Fruit fly (Drosophila melanogaster) ovary, adult (tissue): ENCODE data around the gene Rrp1.

ENCODE experiments used
- CG17801 ChIP-seq: fragments of 200-800 bp; optimal IDR thresholded peaks from 2 replicates; lab custom pipeline; 2019; ENCODE audit warnings: missing biosample characterization, mild to moderate bottlenecking, missing genetic modification characterization, moderate library complexity; ENCODE audit not compliant: partially characterized antibody

Rrp1 gene

DNA sequence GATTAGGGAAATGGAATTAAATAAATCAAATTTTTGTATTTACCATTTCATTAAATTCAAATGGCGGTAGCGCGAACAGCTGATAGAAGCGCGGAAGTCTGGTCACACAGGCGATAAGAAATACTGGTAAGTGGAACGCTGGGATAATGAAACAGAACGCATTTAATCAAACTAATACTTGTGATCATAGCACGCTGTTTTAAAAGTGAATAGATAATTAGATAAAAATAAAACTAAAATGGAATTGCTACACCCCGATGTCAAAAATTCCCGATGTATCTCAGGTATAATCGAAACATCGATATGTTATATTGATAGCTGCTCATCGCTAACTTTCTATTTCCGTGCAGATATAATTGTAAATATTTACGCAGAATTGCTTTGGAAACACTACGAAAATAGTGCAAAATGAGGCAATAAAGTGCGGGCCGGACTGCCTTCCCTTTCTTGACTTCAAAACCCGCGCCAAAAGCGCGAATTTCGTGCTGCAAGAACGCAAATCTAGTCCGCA, 20.4 kb upstream of the Rrp1 start, which contains the start of the genes okr and CG3558:
Gene okr, minus strand, starts transcription at position 96 of the 511 bp plus-strand sequence.
Gene CG3558, plus strand, starts transcription at position 207 of the 511 bp plus-strand sequence.
- TF ChIP-seq CG17801 (GFP tag; lab: Kevin White, UChicago), result no peak

DNA sequence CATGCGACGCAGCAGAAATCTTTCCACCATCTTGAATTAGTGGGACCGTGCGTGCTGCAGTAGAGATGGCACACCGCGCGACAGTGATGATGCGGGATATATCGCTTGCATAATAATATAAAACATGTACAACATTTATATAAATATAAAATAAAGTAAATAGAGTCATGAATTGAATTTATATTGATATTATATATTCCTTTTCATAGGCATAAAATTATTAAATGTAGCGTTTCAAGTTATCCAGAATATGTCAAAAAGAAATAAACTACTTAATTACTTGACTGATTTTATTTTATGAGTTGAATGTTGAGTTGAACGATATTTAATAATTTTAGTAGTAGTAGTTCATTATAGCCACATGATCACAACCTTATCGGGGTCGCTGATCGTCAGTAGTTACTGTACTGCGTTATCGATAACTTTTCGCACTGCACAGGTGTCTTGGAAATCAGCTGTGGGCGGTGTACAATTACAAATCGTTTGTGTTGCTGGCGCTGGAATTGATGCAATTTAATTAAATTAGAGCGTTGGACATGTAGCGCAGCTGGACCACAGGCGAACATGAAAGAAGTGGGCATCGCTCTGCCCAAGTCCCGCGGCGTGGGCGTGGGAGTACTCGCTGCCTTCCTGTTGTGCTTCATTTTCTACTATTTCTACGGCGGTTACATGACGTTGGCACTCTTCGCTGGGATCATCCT, 15.5 kb upstream of the Rrp1 start, which contains the start of the genes Chd1 and Bem46:
Gene Chd1, minus strand, starts transcription at position 43 of the 701 bp plus-strand sequence.
Gene Bem46, plus strand, starts transcription at position 436 of the 701 bp plus-strand sequence.
- peak; percentile 79 for TF ChIP-seq CG17801 (GFP tag; lab: Kevin White, UChicago)

DNA sequence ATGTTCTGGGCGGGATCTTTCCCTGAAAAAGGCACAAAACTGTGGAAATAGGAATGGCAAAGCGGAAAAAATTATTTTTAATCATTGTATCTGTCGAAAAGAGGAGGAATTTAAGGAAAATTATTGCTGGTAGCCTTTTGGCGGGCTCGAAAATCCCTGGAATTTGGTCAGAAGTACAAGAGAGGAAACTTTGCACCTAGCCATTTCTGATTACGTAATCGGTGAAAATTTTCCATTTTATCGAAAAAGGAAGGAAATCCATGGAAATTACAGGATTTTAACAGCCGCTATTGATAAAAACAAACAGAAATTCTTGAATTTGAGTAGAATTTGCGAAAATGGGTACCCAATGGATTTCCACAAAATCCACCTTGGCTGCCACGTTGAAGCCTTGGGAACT, 14.5 kb upstream of the Rrp1 start:
- TF ChIP-seq CG17801 (GFP tag; lab: Kevin White, UChicago), result no peak

DNA sequence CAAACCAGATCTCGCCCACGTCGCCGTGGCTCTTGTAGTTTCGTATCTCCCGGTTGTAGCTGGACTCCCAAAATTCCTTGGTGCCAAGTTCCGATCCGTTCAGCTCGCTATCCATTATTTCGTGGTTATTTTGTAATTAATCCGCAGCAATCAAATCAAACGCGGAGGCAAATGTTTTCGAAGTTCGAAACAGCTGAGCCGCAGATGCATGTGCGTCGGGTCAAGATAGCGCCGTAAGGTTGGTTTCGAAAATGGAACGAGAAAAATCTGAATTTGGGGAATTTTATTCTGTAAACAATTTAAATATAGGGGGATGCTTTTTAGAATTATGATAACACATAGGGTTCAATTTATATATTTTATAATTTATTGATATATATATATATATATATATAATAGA, 6.8 kb upstream of the Rrp1 start, which contains the start of gene CG9643:
Gene CG9643, minus strand, starts transcription at position 198 of the 400 bp plus-strand sequence.
- TF ChIP-seq CG17801 (GFP tag; lab: Kevin White, UChicago), result no peak

DNA sequence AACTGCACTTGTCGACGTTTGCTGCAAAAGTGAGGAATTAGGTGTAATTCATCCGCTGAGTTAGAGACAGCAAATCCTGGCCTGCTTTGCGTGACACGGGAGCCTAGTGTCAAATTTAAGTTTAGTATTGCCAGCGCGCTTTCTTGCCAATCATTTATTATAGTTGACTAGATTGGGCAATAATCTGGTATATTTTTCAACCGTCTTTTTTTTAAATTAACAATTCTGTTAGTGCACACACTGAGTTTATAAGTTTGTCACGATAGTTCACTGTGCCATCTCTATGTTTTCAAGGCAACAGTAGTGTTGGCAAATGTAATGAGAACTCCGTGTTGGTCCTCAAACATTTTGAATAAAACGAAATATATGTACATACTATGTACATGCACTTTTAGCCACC, 4.5 kb upstream of the Rrp1 start, which contains the start of the genes CG9641 and CG3165:
Gene CG9641, minus strand, starts transcription at position 34 of the 400 bp plus-strand sequence.
Gene CG3165, plus strand, starts transcription at position 294 of the 400 bp plus-strand sequence.
- peak; percentile 74 for TF ChIP-seq CG17801 (GFP tag; lab: Kevin White, UChicago)

DNA sequence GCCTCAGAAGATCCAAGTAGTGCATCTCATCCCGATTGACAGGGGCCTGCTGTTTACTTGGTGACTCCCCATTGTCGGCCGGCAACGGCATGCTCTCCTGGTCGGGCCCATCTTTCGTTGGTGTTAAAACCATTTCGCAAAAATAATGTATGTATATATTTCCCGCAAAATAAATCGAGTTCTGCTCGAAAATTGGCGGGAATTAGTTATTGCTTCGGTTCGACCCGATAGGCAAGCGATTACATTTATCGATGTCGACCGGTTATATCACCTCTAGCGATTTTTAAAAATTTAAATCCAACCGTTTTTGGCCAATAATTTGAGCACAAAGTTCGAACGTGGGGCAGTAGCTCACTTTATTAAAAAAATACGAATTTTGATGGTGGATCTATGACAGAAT, 2.9 kb downstream of the Rrp1 start, which contains the start of gene Ts:
Gene Ts, minus strand, starts transcription at position 201 of the 400 bp plus-strand sequence.
- TF ChIP-seq CG17801 (GFP tag; lab: Kevin White, UChicago), result no peak

DNA sequence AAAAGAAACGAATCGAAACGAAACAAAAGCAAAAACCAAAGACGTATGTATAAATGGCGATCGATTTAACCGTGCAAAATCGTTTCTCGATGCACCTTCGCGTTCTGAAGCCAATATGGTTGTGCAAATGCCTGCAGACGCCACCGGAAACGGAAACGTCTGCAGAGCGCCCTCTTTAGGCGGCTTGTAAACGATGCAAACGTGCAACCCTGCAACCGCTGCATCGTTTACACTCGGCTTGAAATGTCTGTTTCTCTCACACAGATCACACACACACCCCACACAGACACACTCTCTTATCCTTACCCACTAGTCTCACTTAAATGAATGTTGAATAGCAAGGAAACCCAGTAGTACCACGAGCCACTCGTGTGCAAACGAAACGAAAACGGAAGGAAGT, 5.4 kb downstream of the Rrp1 start:
- TF ChIP-seq CG17801 (GFP tag; lab: Kevin White, UChicago), result no peak

DNA sequence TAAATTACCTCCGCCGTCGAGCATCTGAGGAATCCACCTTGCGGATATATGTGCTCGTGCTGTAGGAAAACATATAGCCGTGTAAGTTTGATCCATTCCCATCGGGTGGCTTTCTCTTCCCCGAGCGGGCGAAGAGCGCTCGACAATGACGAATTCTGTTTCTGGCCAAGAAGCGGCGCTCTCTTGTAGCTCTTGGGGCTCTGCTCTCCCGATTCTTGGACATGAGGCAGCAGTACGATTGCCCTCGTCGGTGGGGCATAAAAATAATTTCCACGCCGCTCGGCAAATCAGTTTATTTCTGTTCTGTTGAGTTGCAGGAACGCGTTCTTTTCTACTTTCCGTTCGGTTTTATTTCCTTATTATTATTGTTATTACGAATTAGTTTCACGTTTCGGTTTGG, 13.4 kb downstream of the Rrp1 start:
- no peak for TF ChIP-seq CG17801 (GFP tag; lab: Kevin White, UChicago)

DNA sequence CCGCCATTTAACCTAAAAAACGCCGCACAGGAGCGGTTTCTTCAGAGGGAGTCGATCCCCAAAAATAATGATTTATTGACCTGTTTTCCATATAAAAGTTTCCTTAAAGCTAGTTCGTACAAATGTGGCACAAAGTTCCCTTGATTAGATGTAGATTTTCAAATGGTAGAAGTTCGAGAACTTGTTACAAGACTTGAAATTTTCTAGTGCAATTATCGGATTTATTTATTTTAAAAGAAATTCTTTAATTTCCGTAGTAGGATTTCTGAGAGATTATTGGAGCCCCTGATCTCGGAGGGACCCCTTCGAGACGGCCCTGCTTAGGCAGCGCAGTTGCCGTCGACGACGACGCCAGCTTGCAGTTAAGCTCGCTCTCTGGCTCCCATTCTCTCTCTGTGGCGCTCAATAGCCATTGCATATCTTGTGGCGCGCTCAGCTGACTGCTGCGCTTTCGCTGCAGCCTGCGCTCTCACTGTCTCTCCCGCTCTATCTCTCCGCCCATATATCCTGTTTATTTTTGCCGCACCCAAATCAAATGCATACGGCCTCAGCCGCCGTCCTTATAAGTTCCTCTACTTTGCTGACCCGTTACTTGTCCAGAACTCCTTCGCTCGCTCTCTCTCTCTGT, 14.6 kb downstream of the Rrp1 start:
- TF ChIP-seq CG17801 (GFP tag; lab: Kevin White, UChicago), result peak; percentile 1

DNA sequence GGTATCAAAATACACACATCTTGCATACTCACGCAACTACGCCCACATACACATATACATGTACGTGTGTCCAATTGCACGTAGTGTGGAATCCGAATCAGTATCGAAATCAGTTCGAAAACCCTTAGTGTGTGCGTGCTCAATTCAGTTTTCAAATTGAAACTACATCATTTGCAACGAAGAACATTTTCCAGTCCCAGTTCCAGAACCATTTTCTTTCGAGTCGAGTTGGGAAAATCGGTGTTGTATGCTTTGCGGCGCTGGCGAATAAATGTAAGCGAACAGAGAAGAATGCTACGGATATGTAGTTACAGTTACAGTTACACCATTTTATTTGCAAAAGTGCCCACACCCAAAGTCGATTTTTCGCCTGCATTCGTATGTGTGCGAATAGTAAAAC, 15.3 kb downstream of the Rrp1 start:
- no peak for TF ChIP-seq CG17801 (GFP tag; lab: Kevin White, UChicago)

DNA sequence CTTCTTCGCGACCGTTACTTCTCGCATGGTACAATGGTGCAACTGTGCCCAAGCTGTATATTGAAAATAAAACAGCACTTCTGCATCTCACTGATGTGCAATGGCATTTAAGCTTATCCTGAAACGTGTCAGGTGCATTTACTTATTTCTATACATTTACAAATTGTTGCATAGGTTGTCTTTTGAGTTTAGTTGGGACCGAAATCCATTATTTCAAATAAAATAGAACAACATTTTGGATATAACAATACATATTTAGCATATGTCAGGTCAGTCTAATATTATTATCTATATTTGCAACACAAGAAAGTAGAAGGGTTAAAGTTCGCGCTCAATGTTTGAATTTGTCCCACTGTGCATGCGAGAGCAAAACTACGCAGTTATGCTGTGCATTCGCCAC, 15.9 kb downstream of the Rrp1 start:
- TF ChIP-seq CG17801 (GFP tag; lab: Kevin White, UChicago), result no peak

DNA sequence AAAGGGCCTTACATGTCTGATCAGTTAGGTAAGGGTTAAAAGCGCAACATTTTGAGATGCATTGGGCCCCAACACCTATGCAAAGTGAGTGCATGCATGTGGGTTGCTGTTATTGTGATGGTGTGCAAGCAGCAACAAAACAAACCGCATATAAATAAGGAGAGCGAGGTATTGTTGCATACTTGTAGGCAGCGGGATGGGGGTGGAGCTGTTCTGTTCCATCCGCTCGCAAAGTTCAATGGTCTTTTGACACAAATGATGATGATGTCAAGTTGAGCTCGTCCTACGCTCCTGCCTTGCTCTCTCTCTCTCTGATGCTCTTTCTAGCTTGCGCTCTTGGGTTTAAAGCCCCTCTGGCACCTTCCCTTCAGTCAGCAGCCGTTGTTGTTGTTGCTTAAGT, 16.6 kb downstream of the Rrp1 start:
- TF ChIP-seq CG17801 (GFP tag; lab: Kevin White, UChicago), result no peak

DNA sequence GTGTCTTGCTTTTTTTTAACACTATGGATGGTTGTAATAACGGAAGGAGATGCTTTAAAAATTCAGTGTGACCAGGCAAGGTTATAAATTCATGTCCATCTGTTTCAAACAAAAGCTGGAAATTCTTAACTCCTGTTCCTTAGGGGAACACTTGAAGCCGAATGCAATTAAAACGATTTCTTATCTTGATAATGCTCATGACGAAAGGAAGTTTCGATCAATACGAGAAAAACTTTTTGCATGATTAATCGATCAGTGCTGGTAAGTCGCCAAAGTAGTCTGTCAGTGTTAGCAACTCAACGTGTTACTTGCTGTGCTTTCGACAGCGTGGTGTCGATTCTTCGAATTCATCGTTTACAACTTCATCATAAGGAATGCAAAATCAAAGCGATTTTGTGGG, 17.8 kb downstream of the Rrp1 start, which contains the start of gene Rbp9:
Gene Rbp9, plus strand, starts transcription at position 291 of the 400 bp plus-strand sequence.
- no peak for TF ChIP-seq CG17801 (GFP tag; lab: Kevin White, UChicago)

DNA sequence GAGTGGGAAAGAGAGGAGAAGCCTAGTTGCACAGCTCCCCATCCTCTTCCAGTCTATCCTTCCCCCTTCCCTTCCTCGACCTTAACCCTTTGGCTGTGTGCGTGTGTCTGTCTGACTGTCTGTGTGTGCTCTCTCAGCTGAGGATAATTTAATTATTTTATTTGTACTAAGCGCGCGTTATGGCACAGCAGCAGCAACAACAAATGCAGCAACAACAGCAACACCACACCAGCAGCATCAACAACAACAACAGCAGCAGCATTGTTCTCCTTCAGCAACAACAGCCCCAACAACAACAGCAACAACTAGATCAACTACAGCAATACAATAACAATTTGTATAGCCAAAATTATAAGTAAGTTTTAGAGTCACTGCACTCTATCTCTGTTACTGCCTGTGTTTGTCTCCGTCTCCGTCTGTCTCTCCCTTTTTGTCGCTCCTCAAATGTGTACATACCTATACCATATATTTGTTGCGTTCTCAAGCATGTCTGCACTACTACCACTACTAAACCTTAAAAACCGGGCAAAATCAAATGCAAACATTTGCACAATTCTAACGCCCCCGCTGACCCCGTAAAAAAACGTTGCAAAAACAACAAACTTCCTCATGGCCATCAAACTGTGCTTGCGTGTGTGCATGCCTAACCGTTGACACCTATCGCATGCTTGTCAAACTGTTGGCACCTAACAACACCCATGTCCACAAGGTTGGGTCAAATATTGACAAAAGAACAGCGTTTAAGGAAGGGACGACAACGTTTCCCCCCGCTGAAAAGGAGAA, 26.7 kb downstream of the Rrp1 start:
- TF ChIP-seq CG17801 (GFP tag; lab: Kevin White, UChicago), result no peak
